Fruit fly (Drosophila melanogaster): ENCODE measurements around the gene Tbh.

Tbh gene

dm6 chrX:7946858-7947313 is 48.6 kb upstream of the Tbh start, which contains the start of gene orion (continued):
- TF ChIP-seq row (GFP tag; IDR thresholded peaks at IDR 0.05): peak; percentile 61
- TF ChIP-seq tgo (GFP tag; IDR thresholded peaks at IDR 0.05): peak; percentile 22; the same call in 1 of the 3 replicates
- TF ChIP-seq Hsf (GFP tag; optimal IDR thresholded peaks at IDR 0.05): no peak
- TF ChIP-seq Adf1 (GFP tag; IDR thresholded peaks at IDR 0.05): peak; percentile 49; the same call in 1 of the 2 replicates
- no peak for TF ChIP-seq pita (GFP tag; optimal IDR thresholded peaks at IDR 0.05)
- peak; percentile 0 for TF ChIP-seq CG13624 (GFP tag; optimal IDR thresholded peaks at IDR 0.05)
- TF ChIP-seq B-H2 (GFP tag; optimal IDR thresholded peaks at IDR 0.05): peak; percentile 3
- TF ChIP-seq CG32532 (GFP tag; IDR thresholded peaks at IDR 0.05): peak; percentile 31; the same call in 1 of the 2 replicates
- TF ChIP-seq gt (GFP tag; IDR thresholded peaks at IDR 0.05): no peak
- no peak for TF ChIP-seq CG6854 (GFP tag; optimal IDR thresholded peaks at IDR 0.05)
- TF ChIP-seq dimm (GFP tag; IDR thresholded peaks at IDR 0.05): no peak
- TF ChIP-seq CG2120 (GFP tag; optimal IDR thresholded peaks at IDR 0.05): peak; percentile 28
- no peak for TF ChIP-seq pum (GFP tag; optimal IDR thresholded peaks at IDR 0.05)
- peak; percentile 55 for TF ChIP-seq CG15514 (GFP tag; optimal IDR thresholded peaks at IDR 0.05)
- TF ChIP-seq CG10431 (GFP tag; optimal IDR thresholded peaks at IDR 0.05): peak; percentile 0
- peak; percentile 42 for TF ChIP-seq CG17829 (tag; optimal IDR thresholded peaks at IDR 0.05)
- TF ChIP-seq CG11456 (GFP tag; IDR thresholded peaks at IDR 0.05): no peak
- TF ChIP-seq Deaf1 (tag; optimal IDR thresholded peaks at IDR 0.05): no peak
- TF ChIP-seq fd96Cb (tag; optimal IDR thresholded peaks at IDR 0.05): no peak
- 0 out of 3 replicates have a peak, but pooled peaks have one; percentile 34 for TF ChIP-seq otp (GFP tag; IDR thresholded peaks at IDR 0.05)
- TF ChIP-seq CG12391 (tag; optimal IDR thresholded peaks at IDR 0.05): peak; percentile 19
- no peak for TF ChIP-seq CG9727 (GFP tag; optimal IDR thresholded peaks at IDR 0.05)
- TF ChIP-seq CG13775 (GFP tag; optimal IDR thresholded peaks at IDR 0.05): peak; percentile 11
- TF ChIP-seq CG14710 (tag; optimal IDR thresholded peaks at IDR 0.05): peak; percentile 2
- TF ChIP-seq gsb (GFP tag; IDR thresholded peaks at IDR 0.05): peak; percentile 32; the same call in 1 of the 2 replicates
- TF ChIP-seq Gsc (GFP tag; IDR thresholded peaks at IDR 0.05): no peak
- TF ChIP-seq Max (GFP tag; optimal IDR thresholded peaks at IDR 0.05): no peak
- TF ChIP-seq abd-A (tag; optimal IDR thresholded peaks at IDR 0.05): no peak
- TF ChIP-seq her (GFP tag; optimal IDR thresholded peaks at IDR 0.05): no peak
- no peak for TF ChIP-seq CG4404 (GFP tag; IDR thresholded peaks at IDR 0.05)
- TF ChIP-seq zf30C (GFP tag; optimal IDR thresholded peaks at IDR 0.05): peak; percentile 9
- peak; percentile 73 for TF ChIP-seq Dref (GFP tag; IDR thresholded peaks at IDR 0.05)
- TF ChIP-seq Taf1 (GFP tag; IDR thresholded peaks at IDR 0.05): no peak
- no peak for TF ChIP-seq CG31441 (GFP tag; IDR thresholded peaks at IDR 0.05)
- TF ChIP-seq CG10565 (GFP tag; optimal IDR thresholded peaks at IDR 0.05): no peak
- TF ChIP-seq CG8944 (GFP tag; optimal IDR thresholded peaks at IDR 0.05): no peak
- TF ChIP-seq run (tag; optimal IDR thresholded peaks at IDR 0.05): no peak
- TF ChIP-seq Rfx (GFP tag; IDR thresholded peaks at IDR 0.05): peak; percentile 65
- TF ChIP-seq zfh1 (GFP tag; IDR thresholded peaks at IDR 0.05): 0 out of 3 replicates have a peak, but pooled peaks have one; percentile 25
- TF ChIP-seq Bgb (GFP tag; IDR thresholded peaks at IDR 0.05; ENCODE audit: partially characterized antibody): peak; percentile 82
- TF ChIP-seq CG6654 (GFP tag; optimal IDR thresholded peaks at IDR 0.05): no peak
- no peak for TF ChIP-seq ham (GFP tag; IDR thresholded peaks at IDR 0.05)
- TF ChIP-seq Fer1 (GFP tag; optimal IDR thresholded peaks at IDR 0.05): peak; percentile 58
- TF ChIP-seq aop (GFP tag; IDR thresholded peaks at IDR 0.05): no peak
- TF ChIP-seq B-H1 (GFP tag; IDR thresholded peaks at IDR 0.05): no peak
- TF ChIP-seq CG9215 (GFP tag; IDR thresholded peaks at IDR 0.05): no peak
- no peak for TF ChIP-seq CG6683 (GFP tag; optimal IDR thresholded peaks at IDR 0.05)
- peak; percentile 68 for TF ChIP-seq knrl (GFP tag; IDR thresholded peaks at IDR 0.05; ENCODE audit: partially characterized antibody)
- no peak for TF ChIP-seq Hand (GFP tag; optimal IDR thresholded peaks at IDR 0.05)
- peak; percentile 42 for TF ChIP-seq lilli (GFP tag; optimal IDR thresholded peaks at IDR 0.05)
- TF ChIP-seq sob (GFP tag; IDR thresholded peaks at IDR 0.05): peak; percentile 56
- peak; percentile 9 for TF ChIP-seq CG2875 (GFP tag; optimal IDR thresholded peaks at IDR 0.05)

Data from whole organism, embryonic.